Worm (Caenorhabditis elegans): ENCODE measurements around the gene C54C6.7.

ce11 chrIII:3594681-3595080 is 48.5 kb upstream of the C54C6.7 start:
- TF ChIP-seq nhr-71 (tag; optimal IDR thresholded peaks at IDR 0.05) = no peak
- TF ChIP-seq ama-1 (optimal IDR thresholded peaks at IDR 0.05) = no peak
- no peak for TF ChIP-seq skn-1 (tag; optimal IDR thresholded peaks at IDR 0.05)
- no peak for TF ChIP-seq hlh-17 (GFP tag; optimal IDR thresholded peaks at IDR 0.05; ENCODE audit: borderline replicate concordance)
- TF ChIP-seq pqm-1 (tag; optimal IDR thresholded peaks at IDR 0.05) = no peak
- no peak for TF ChIP-seq aha-1 (tag; optimal IDR thresholded peaks at IDR 0.05)
- no peak for TF ChIP-seq nhr-237 (tag; optimal IDR thresholded peaks at IDR 0.05)
- no peak for TF ChIP-seq egl-13 (tag; optimal IDR thresholded peaks at IDR 0.05)
- TF ChIP-seq snpc-4 (tag; optimal IDR thresholded peaks at IDR 0.05) = no peak
- no peak for TF ChIP-seq vab-15 (tag; optimal IDR thresholded peaks at IDR 0.05)
- TF ChIP-seq xbp-1 (tag; optimal IDR thresholded peaks at IDR 0.05) = no peak
- no peak for TF ChIP-seq hpl-2 (GFP tag; optimal IDR thresholded peaks at IDR 0.05)
- no peak for TF ChIP-seq irx-1 (tag; optimal IDR thresholded peaks at IDR 0.05)
